Fruit fly (Drosophila melanogaster): ENCODE results near the gene CG34163.

- TF ChIP-seq h (GFP tag; optimal IDR thresholded peaks at IDR 0.05): no peak
- no peak for TF ChIP-seq Hr83 (GFP tag; optimal IDR thresholded peaks at IDR 0.05; ENCODE audit: poor library complexity, severe bottlenecking)
- TF ChIP-seq Hr78 (GFP tag; optimal IDR thresholded peaks at IDR 0.05): no peak
Measured at dm6 chr2L:11981210-11981609, 6.9 kb upstream of the CG34163 start, which contains the start of gene CG16965.
